Worm (Caenorhabditis elegans) whole organism, L3 larva: Measurements from ENCODE around the gene mps-1.
A peak's percentile ranks its signal among the peaks of the same experiment; 100 is the strongest.

ENCODE experiments used
- R02D3.7 ChIP-seq: fragments of 150-350 bp; optimal IDR thresholded peaks from 2 replicates; lab custom pipeline; 2014; ENCODE audit warnings: missing biosample characterization, missing genetic modification characterization
- ZK546.5 ChIP-seq: sonication (generic microtip); optimal IDR thresholded peaks from 2 replicates; lab custom pipeline; 2017; ENCODE audit warnings: missing biosample characterization, missing genetic modification characterization
- aly-2 ChIP-seq: fragments of 150-350 bp; optimal IDR thresholded peaks from 2 replicates; lab custom pipeline; 2014; ENCODE audit warnings: missing biosample characterization, missing genetic modification characterization
- ama-1 ChIP-seq: fragments of 150-350 bp; optimal IDR thresholded peaks from 2 replicates; lab custom pipeline; 2018
- ceh-16 ChIP-seq: sonication (generic microtip); optimal IDR thresholded peaks from 2 replicates; lab custom pipeline; 2017; ENCODE audit warnings: missing biosample characterization, missing genetic modification characterization
- ceh-28 ChIP-seq: fragments of 150-350 bp; optimal IDR thresholded peaks from 2 replicates; lab custom pipeline; 2014; ENCODE audit warnings: missing biosample characterization, missing genetic modification reagents, missing genetic modification characterization
- ceh-82 ChIP-seq: fragments of 150-350 bp; optimal IDR thresholded peaks from 2 replicates; lab custom pipeline; 2014; ENCODE audit warnings: missing biosample characterization, missing genetic modification characterization
- ceh-9 ChIP-seq: sonication (generic microtip); optimal IDR thresholded peaks from 2 replicates; lab custom pipeline; 2018; ENCODE audit warnings: missing biosample characterization, missing genetic modification characterization
- egl-27 ChIP-seq: sonication (generic microtip); optimal IDR thresholded peaks from 4 replicates; lab custom pipeline; 2017; ENCODE audit warnings: missing biosample characterization, missing genetic modification reagents, missing genetic modification characterization
- egl-5 ChIP-seq: fragments of 150-350 bp; optimal IDR thresholded peaks from 2 replicates; lab custom pipeline; 2017; ENCODE audit warnings: missing biosample characterization, missing genetic modification reagents, missing genetic modification characterization, inconsistent platforms
- elt-1 ChIP-seq: fragments of 150-350 bp; optimal IDR thresholded peaks from 2 replicates; lab custom pipeline; 2014; ENCODE audit warnings: missing biosample characterization, missing genetic modification characterization
- elt-2 ChIP-seq: sonication (generic microtip); optimal IDR thresholded peaks from 2 replicates; lab custom pipeline; 2016; ENCODE audit warnings: missing genetic modification reagents, mild to moderate bottlenecking, missing genetic modification characterization, missing compliant biosample characterization
- elt-3 ChIP-seq, 3 experiments: fragments of 150-350 bp in 1 of 3; sonication (generic microtip) in 2 of 3; optimal IDR thresholded peaks; 2 replicates in 2 of 3; 4 replicates in 1 of 3; lab custom pipeline; 2014 to 2017; ENCODE audit warnings: missing biosample characterization in 3 of 3, missing genetic modification characterization in 3 of 3
- eor-1 ChIP-seq, 2 experiments: fragments of 150-350 bp; optimal IDR thresholded peaks; 2 replicates each; lab custom pipeline; 2014 to 2018; ENCODE audit warnings: missing biosample characterization in 2 of 2, missing genetic modification characterization in 2 of 2
- fkh-10 ChIP-seq: sonication (generic microtip); optimal IDR thresholded peaks from 2 replicates; lab custom pipeline; 2017; ENCODE audit warnings: missing biosample characterization, missing genetic modification reagents, missing genetic modification characterization
- fkh-2 ChIP-seq: fragments of 150-350 bp; optimal IDR thresholded peaks from 2 replicates; lab custom pipeline; 2014; ENCODE audit warnings: missing biosample characterization, missing genetic modification reagents, missing genetic modification characterization
- fos-1 ChIP-seq: fragments of 150-350 bp; optimal IDR thresholded peaks from 2 replicates; lab custom pipeline; 2014; ENCODE audit warnings: missing biosample characterization, missing genetic modification characterization
- hmg-11 ChIP-seq: sonication (generic microtip); optimal IDR thresholded peaks from 2 replicates; lab custom pipeline; 2016; ENCODE audit warnings: missing genetic modification characterization, missing compliant biosample characterization
- jun-1 ChIP-seq: fragments of 150-350 bp; optimal IDR thresholded peaks from 2 replicates; lab custom pipeline; 2014; ENCODE audit warnings: missing biosample characterization, missing genetic modification reagents, missing genetic modification characterization
- lin-15B ChIP-seq: fragments of 150-350 bp; optimal IDR thresholded peaks from 2 replicates; lab custom pipeline; 2014; ENCODE audit warnings: missing biosample characterization, missing genetic modification characterization
- lin-39 ChIP-seq: fragments of 150-350 bp; optimal IDR thresholded peaks from 2 replicates; lab custom pipeline; 2018; ENCODE audit warnings: missing biosample characterization, missing genetic modification reagents, missing genetic modification characterization
- lsy-12 ChIP-seq: sonication (generic microtip); optimal IDR thresholded peaks from 2 replicates; lab custom pipeline; 2016; ENCODE audit warnings: mild to moderate bottlenecking, missing genetic modification characterization, missing compliant biosample characterization
- mdl-1 ChIP-seq: fragments of 150-350 bp; optimal IDR thresholded peaks from 2 replicates; lab custom pipeline; 2014; ENCODE audit warnings: missing biosample characterization, missing genetic modification characterization
- mml-1 ChIP-seq: fragments of 150-350 bp; sonication (generic microtip); optimal IDR thresholded peaks from 3 replicates; lab custom pipeline; 2014; ENCODE audit warnings: missing biosample characterization, missing genetic modification characterization
- nfya-1 ChIP-seq: sonication (generic microtip); optimal IDR thresholded peaks from 2 replicates; lab custom pipeline; 2017; ENCODE audit warnings: missing genetic modification characterization, mild to moderate bottlenecking, missing compliant biosample characterization, antibody characterized with exemption, moderate library complexity; ENCODE audit not compliant: insufficient read depth
- nhr-11 ChIP-seq: fragments of 150-350 bp; optimal IDR thresholded peaks from 2 replicates; lab custom pipeline; 2014; ENCODE audit warnings: missing biosample characterization, missing genetic modification characterization
- nhr-12 ChIP-seq: fragments of 150-350 bp; optimal IDR thresholded peaks from 2 replicates; lab custom pipeline; 2014; ENCODE audit warnings: missing biosample characterization, missing genetic modification characterization
- nhr-23 ChIP-seq: fragments of 150-350 bp; optimal IDR thresholded peaks from 2 replicates; lab custom pipeline; 2014; ENCODE audit warnings: missing biosample characterization, missing genetic modification reagents, missing genetic modification characterization
- nhr-237 ChIP-seq: fragments of 150-350 bp; optimal IDR thresholded peaks from 2 replicates; lab custom pipeline; 2014; ENCODE audit warnings: missing biosample characterization, missing genetic modification characterization
- nhr-25 ChIP-seq: sonication (generic microtip); optimal IDR thresholded peaks from 2 replicates; lab custom pipeline; 2017; ENCODE audit warnings: missing biosample characterization, missing genetic modification characterization
- nhr-28 ChIP-seq: fragments of 150-350 bp; optimal IDR thresholded peaks from 2 replicates; lab custom pipeline; 2014; ENCODE audit warnings: missing biosample characterization, missing genetic modification characterization
- nhr-43 ChIP-seq: sonication (generic microtip); optimal IDR thresholded peaks from 2 replicates; lab custom pipeline; 2016; ENCODE audit warnings: mild to moderate bottlenecking, missing genetic modification characterization, missing compliant biosample characterization; ENCODE audit not compliant: poor library complexity, severe bottlenecking
- nhr-67 ChIP-seq: fragments of 150-350 bp; optimal IDR thresholded peaks from 2 replicates; lab custom pipeline; 2014; ENCODE audit warnings: missing biosample characterization, missing genetic modification characterization
- nhr-77 ChIP-seq: fragments of 150-350 bp; optimal IDR thresholded peaks from 2 replicates; lab custom pipeline; 2014; ENCODE audit warnings: missing biosample characterization, missing genetic modification characterization
- pha-4 ChIP-seq: fragments of 150-350 bp; optimal IDR thresholded peaks from 2 replicates; lab custom pipeline; 2014; ENCODE audit warnings: missing biosample characterization, missing genetic modification reagents, missing genetic modification characterization
- pqm-1 ChIP-seq: fragments of 150-350 bp; optimal IDR thresholded peaks from 2 replicates; lab custom pipeline; 2017; ENCODE audit warnings: missing biosample characterization, missing genetic modification characterization, inconsistent platforms
- sea-2 ChIP-seq: fragments of 150-350 bp; sonication (generic microtip); optimal IDR thresholded peaks from 4 replicates; lab custom pipeline; 2014; ENCODE audit warnings: missing biosample characterization, missing genetic modification reagents, missing genetic modification characterization
- skn-1 ChIP-seq: fragments of 150-350 bp; optimal IDR thresholded peaks from 2 replicates; lab custom pipeline; 2014; ENCODE audit warnings: missing biosample characterization, missing genetic modification characterization
- snpc-4 ChIP-seq: fragments of 150-350 bp; optimal IDR thresholded peaks from 2 replicates; lab custom pipeline; 2014; ENCODE audit warnings: missing biosample characterization, missing genetic modification characterization
- tbx-2 ChIP-seq: sonication (generic microtip); optimal IDR thresholded peaks from 2 replicates; lab custom pipeline; 2016; ENCODE audit warnings: mild to moderate bottlenecking, missing genetic modification characterization, missing compliant biosample characterization
- unc-39 ChIP-seq: sonication (generic microtip); optimal IDR thresholded peaks from 4 replicates; lab custom pipeline; 2017; ENCODE audit warnings: missing biosample characterization, missing genetic modification characterization
- unc-62 ChIP-seq: fragments of 150-350 bp; sonication (generic microtip); optimal IDR thresholded peaks from 4 replicates; lab custom pipeline; 2014; ENCODE audit warnings: missing biosample characterization, missing genetic modification reagents, missing genetic modification characterization
- zag-1 ChIP-seq: fragments of 150-350 bp; optimal IDR thresholded peaks from 2 replicates; lab custom pipeline; 2014; ENCODE audit warnings: missing biosample characterization, missing genetic modification characterization
- ztf-11 ChIP-seq: fragments of 150-350 bp; optimal IDR thresholded peaks from 2 replicates; lab custom pipeline; 2014; ENCODE audit warnings: missing biosample characterization, missing genetic modification characterization
- ztf-4 ChIP-seq: fragments of 150-350 bp; optimal IDR thresholded peaks from 2 replicates; lab custom pipeline; 2014; ENCODE audit warnings: missing biosample characterization, missing genetic modification characterization

Gene mps-1

ce11 chrII:6281903-6282302, 12.3 kb downstream of the mps-1 start:
- TF ChIP-seq elt-2 (tag; lab: Kevin White, UChicago) (peak; percentile 66), pqm-1 (tag; lab: Kevin White, UChicago) (peak; percentile 68), pha-4 (tag; lab: Kevin White, UChicago) (peak; percentile 9), lin-15B (tag; lab: Kevin White, UChicago) (peak; percentile 17), zag-1 (tag; lab: Kevin White, UChicago) (no peak), jun-1 (tag; lab: Kevin White, UChicago) (no peak)

DNA sequence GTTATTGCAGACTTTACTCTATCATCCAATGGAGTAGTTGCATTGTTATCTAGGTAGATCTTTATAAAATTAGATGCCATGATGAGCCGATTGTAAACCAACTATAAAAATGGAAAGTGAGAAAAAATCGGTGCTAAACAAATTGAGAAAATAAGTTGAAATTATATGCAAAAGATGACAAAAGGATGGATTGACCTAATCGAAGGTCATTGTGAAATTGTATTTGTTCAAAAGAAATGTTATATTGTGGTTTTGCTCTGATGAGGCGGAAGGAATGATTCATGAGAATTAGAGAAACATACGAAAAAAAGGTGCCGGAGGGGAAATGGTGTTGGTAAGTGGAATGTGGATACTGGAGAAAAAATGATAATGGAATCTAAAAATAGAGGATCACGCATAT, 13.2 kb downstream of the mps-1 start, which contains the start of gene scly-1:
Gene scly-1, minus strand, starts transcription at position 101 of the 400 bp plus-strand sequence.
- TF ChIP-seq nhr-237 (tag; lab: Kevin White, UChicago) (no peak), egl-5 (tag; lab: Kevin White, UChicago) (no peak), pha-4 (tag; lab: Kevin White, UChicago) (no peak)

- TF ChIP-seq unc-62 (GFP tag; lab: Kevin White, UChicago) (no peak), nfya-1 (peak; percentile 38), unc-39 (tag; lab: Kevin White, UChicago) (no peak), lin-39 (tag; lab: Kevin White, UChicago) (peak; percentile 37)
Measured at ce11 chrII:6273916-6274315, 20.2 kb downstream of the mps-1 start, which contains the start of gene bpl-1. bpl-1 (plus strand) TSS chrII:6274216.

DNA sequence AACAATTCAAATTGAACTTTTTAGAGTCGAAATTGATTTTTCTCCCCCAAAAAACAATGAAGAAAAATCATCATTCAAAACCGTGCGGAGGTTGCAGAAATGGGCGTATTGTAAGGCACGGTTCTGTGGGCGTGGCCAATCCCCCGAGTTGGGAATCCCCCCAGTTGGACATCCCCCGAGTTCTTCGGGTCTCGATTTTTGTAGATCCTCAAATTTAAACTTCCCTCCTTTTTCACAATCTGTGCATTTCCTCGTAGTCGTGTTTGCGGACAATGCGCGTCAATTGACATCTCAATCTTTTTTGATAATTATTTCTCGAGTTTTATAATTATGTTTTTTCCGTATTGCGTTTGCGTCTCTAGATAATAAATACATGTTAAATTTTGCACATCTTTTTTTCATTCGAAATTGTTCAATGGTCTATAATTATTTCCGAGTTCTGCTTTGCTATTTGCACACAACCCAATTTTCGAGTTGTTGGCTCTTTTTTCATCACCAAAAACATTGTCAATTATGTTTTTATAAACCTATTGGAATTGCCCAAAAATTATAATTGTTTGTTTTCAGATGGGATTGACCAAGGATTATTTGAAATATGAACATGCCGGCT, 24.3 kb downstream of the mps-1 start, which contains the start of gene F13H8.2:
Gene F13H8.2, plus strand, starts transcription at position 560 of the 610 bp plus-strand sequence.
- TF ChIP-seq elt-2 (tag; lab: Kevin White, UChicago) = peak; percentile 51
- no peak for TF ChIP-seq sea-2 (GFP tag; lab: Kevin White, UChicago)
- TF ChIP-seq hmg-11 (tag; lab: Kevin White, UChicago) = peak; percentile 59
- no peak for TF ChIP-seq ztf-11 (tag; lab: Kevin White, UChicago)
- TF ChIP-seq pqm-1 (tag; lab: Kevin White, UChicago) = no peak
- TF ChIP-seq nfya-1 = peak; percentile 85
- TF ChIP-seq lin-39 (tag; lab: Kevin White, UChicago) = peak; percentile 39
- TF ChIP-seq elt-1 (tag; lab: Kevin White, UChicago) = no peak
- no peak for TF ChIP-seq eor-1 (tag; optimal IDR thresholded peaks at IDR 0.05; lab: Kevin White, UChicago)
- TF ChIP-seq ceh-28 (tag; lab: Kevin White, UChicago) = peak; percentile 69
- TF ChIP-seq fos-1 (tag; lab: Kevin White, UChicago) = no peak
- TF ChIP-seq nhr-77 (tag; lab: Kevin White, UChicago) = no peak
- no peak for TF ChIP-seq ztf-4
- no peak for TF ChIP-seq mdl-1 (tag; lab: Kevin White, UChicago)
- no peak for TF ChIP-seq ceh-9 (tag; lab: Kevin White, UChicago)
- peak; percentile 63 for TF ChIP-seq nhr-25 (tag; lab: Kevin White, UChicago)
- TF ChIP-seq unc-39 (tag; lab: Kevin White, UChicago) = no peak
- TF ChIP-seq nhr-23 (tag; lab: Kevin White, UChicago) = peak; percentile 80
- TF ChIP-seq nhr-67 (tag; lab: Kevin White, UChicago) = no peak
- TF ChIP-seq tbx-2 (tag; lab: Kevin White, UChicago) = peak; percentile 63
- no peak for TF ChIP-seq fkh-10 (GFP tag; lab: Kevin White, UChicago)
- TF ChIP-seq ama-1 (lab: Kevin White, UChicago) = no peak
- TF ChIP-seq lin-15B (tag; lab: Kevin White, UChicago) = peak; percentile 72
- TF ChIP-seq zag-1 (tag; lab: Kevin White, UChicago) = no peak
- TF ChIP-seq ZK546.5 (tag; lab: Kevin White, UChicago) = no peak
- TF ChIP-seq nhr-11 (tag; lab: Kevin White, UChicago) = no peak
- peak; percentile 55 for TF ChIP-seq R02D3.7 (tag; lab: Kevin White, UChicago)
- TF ChIP-seq egl-27 (tag; lab: Kevin White, UChicago) = no peak
- TF ChIP-seq elt-3 (tag; optimal IDR thresholded peaks at IDR 0.05; lab: Kevin White, UChicago) = no peak
- TF ChIP-seq lsy-12 = peak; percentile 54
- TF ChIP-seq ceh-16 (tag; lab: Kevin White, UChicago) = no peak
- TF ChIP-seq nhr-28 (tag; lab: Kevin White, UChicago) = no peak
- no peak for TF ChIP-seq unc-62 (GFP tag; lab: Kevin White, UChicago)
- peak; percentile 59 for TF ChIP-seq egl-5 (tag; lab: Kevin White, UChicago)
- no peak for TF ChIP-seq fkh-2
- no peak for TF ChIP-seq nhr-12
- TF ChIP-seq mml-1 = no peak
- peak; percentile 71 for TF ChIP-seq nhr-43 (tag; lab: Kevin White, UChicago)
- TF ChIP-seq skn-1 (tag; lab: Kevin White, UChicago) = no peak
- TF ChIP-seq nhr-237 (tag; lab: Kevin White, UChicago) = no peak
- TF ChIP-seq ceh-82 (tag; lab: Kevin White, UChicago) = no peak
- no peak for TF ChIP-seq aly-2
- TF ChIP-seq snpc-4 = peak; percentile 29
- TF ChIP-seq jun-1 (tag; lab: Kevin White, UChicago) = peak; percentile 40
